Worm (Caenorhabditis elegans) whole organism, L2 larva: ENCODE results near the gene sec-16A.1.

Experiments
- C34F6.9 ChIP-seq: fragments of 150-350 bp; optimal IDR thresholded peaks from 2 replicates; lab custom pipeline; 2014; ENCODE audit warnings: missing biosample characterization, missing genetic modification characterization
- F13H6.1 ChIP-seq: sonication (generic microtip); optimal IDR thresholded peaks from 2 replicates; lab custom pipeline; 2016; ENCODE audit warnings: missing genetic modification characterization, missing compliant biosample characterization
- R02D3.7 ChIP-seq: fragments of 150-350 bp; optimal IDR thresholded peaks from 2 replicates; lab custom pipeline; 2014; ENCODE audit warnings: missing biosample characterization, missing genetic modification characterization
- Y55F3AM.14 ChIP-seq: fragments of 200-800 bp; sonication (Bioruptor generic); optimal IDR thresholded peaks from 2 replicates; lab custom pipeline; 2018; ENCODE audit warnings: mild to moderate bottlenecking, missing genetic modification characterization, missing compliant biosample characterization
- alr-1 ChIP-seq: fragments of 150-350 bp; optimal IDR thresholded peaks from 2 replicates; lab custom pipeline; 2014; ENCODE audit warnings: missing biosample characterization, missing genetic modification characterization
- aly-2 ChIP-seq: fragments of 150-350 bp; optimal IDR thresholded peaks from 2 replicates; lab custom pipeline; 2014; ENCODE audit warnings: missing biosample characterization, missing genetic modification characterization
- ama-1 ChIP-seq: fragments of 150-350 bp; optimal IDR thresholded peaks from 2 replicates; lab custom pipeline; 2018; ENCODE audit warnings: inconsistent platforms
- blmp-1 ChIP-seq: sonication (generic microtip); optimal IDR thresholded peaks from 2 replicates; lab custom pipeline; 2017; ENCODE audit warnings: missing genetic modification characterization, mild to moderate bottlenecking, missing compliant biosample characterization, antibody characterized with exemption, moderate library complexity; ENCODE audit not compliant: insufficient read depth
- ceh-16 ChIP-seq: fragments of 150-350 bp; optimal IDR thresholded peaks from 2 replicates; lab custom pipeline; 2014; ENCODE audit warnings: missing biosample characterization, missing genetic modification characterization
- ceh-82 ChIP-seq: fragments of 150-350 bp; optimal IDR thresholded peaks from 2 replicates; lab custom pipeline; 2014; ENCODE audit warnings: missing biosample characterization, missing genetic modification characterization
- crh-2 ChIP-seq: sonication (generic microtip); optimal IDR thresholded peaks from 2 replicates; lab custom pipeline; 2017; ENCODE audit warnings: missing biosample characterization, missing genetic modification characterization
- dmd-4 ChIP-seq: sonication (generic microtip); optimal IDR thresholded peaks from 2 replicates; lab custom pipeline; 2017; ENCODE audit warnings: missing biosample characterization, missing genetic modification characterization
- elt-1 ChIP-seq: fragments of 150-350 bp; optimal IDR thresholded peaks from 2 replicates; lab custom pipeline; 2014; ENCODE audit warnings: missing biosample characterization, missing genetic modification characterization
- elt-3 ChIP-seq: sonication (generic microtip); optimal IDR thresholded peaks from 2 replicates; lab custom pipeline; 2017; ENCODE audit warnings: missing biosample characterization, missing genetic modification characterization
- fos-1 ChIP-seq: fragments of 150-350 bp; optimal IDR thresholded peaks from 2 replicates; lab custom pipeline; 2014; ENCODE audit warnings: missing biosample characterization, missing genetic modification characterization
- gmeb-1 ChIP-seq: fragments of 150-350 bp; optimal IDR thresholded peaks from 2 replicates; lab custom pipeline; 2014; ENCODE audit warnings: missing biosample characterization, missing genetic modification characterization
- lin-11 ChIP-seq: fragments of 150-350 bp; sonication (generic microtip); optimal IDR thresholded peaks from 2 replicates; lab custom pipeline; 2014; ENCODE audit warnings: missing biosample characterization, missing genetic modification characterization, inconsistent platforms, mixed read lengths
- lin-13 ChIP-seq: fragments of 150-350 bp; optimal IDR thresholded peaks from 2 replicates; lab custom pipeline; 2014; ENCODE audit warnings: missing biosample characterization, missing genetic modification reagents, missing genetic modification characterization
- lin-39 ChIP-seq: fragments of 150-350 bp; optimal IDR thresholded peaks from 2 replicates; lab custom pipeline; 2014; ENCODE audit warnings: missing biosample characterization, missing genetic modification reagents, missing genetic modification characterization
- lsy-2 ChIP-seq, 2 experiments: fragments of 150-350 bp in 1 of 2; sonication (generic microtip) in 1 of 2; optimal IDR thresholded peaks; 2 replicates each; lab custom pipeline; 2014 to 2017; ENCODE audit warnings: missing biosample characterization in 2 of 2, missing genetic modification characterization in 2 of 2
- mab-5 ChIP-seq: fragments of 150-350 bp; optimal IDR thresholded peaks from 2 replicates; lab custom pipeline; 2014; ENCODE audit warnings: missing biosample characterization, missing genetic modification characterization
- mbf-1 ChIP-seq: sonication (generic microtip); optimal IDR thresholded peaks from 2 replicates; lab custom pipeline; 2017; ENCODE audit warnings: missing biosample characterization, missing genetic modification characterization
- nhr-10 ChIP-seq: sonication (generic microtip); optimal IDR thresholded peaks from 2 replicates; lab custom pipeline; 2017; ENCODE audit warnings: missing biosample characterization, missing genetic modification characterization
- nhr-12 ChIP-seq: fragments of 150-350 bp; optimal IDR thresholded peaks from 2 replicates; lab custom pipeline; 2014; ENCODE audit warnings: missing biosample characterization, missing genetic modification characterization
- nhr-129 ChIP-seq: fragments of 150-350 bp; optimal IDR thresholded peaks from 2 replicates; lab custom pipeline; 2014; ENCODE audit warnings: missing biosample characterization, missing genetic modification characterization
- nhr-21 ChIP-seq: fragments of 150-350 bp; optimal IDR thresholded peaks from 2 replicates; lab custom pipeline; 2014; ENCODE audit warnings: missing biosample characterization, missing genetic modification characterization
- nhr-237 ChIP-seq: fragments of 150-350 bp; optimal IDR thresholded peaks from 2 replicates; lab custom pipeline; 2014; ENCODE audit warnings: missing biosample characterization, missing genetic modification characterization
- nhr-25 ChIP-seq: fragments of 150-350 bp; sonication (generic microtip); optimal IDR thresholded peaks from 3 replicates; lab custom pipeline; 2014; ENCODE audit warnings: missing biosample characterization, missing genetic modification characterization
- nhr-6 ChIP-seq: fragments of 150-350 bp; optimal IDR thresholded peaks from 2 replicates; lab custom pipeline; 2014; ENCODE audit warnings: missing biosample characterization, missing genetic modification characterization
- nhr-77 ChIP-seq: fragments of 150-350 bp; optimal IDR thresholded peaks from 2 replicates; lab custom pipeline; 2014; ENCODE audit warnings: missing biosample characterization, missing genetic modification characterization
- peb-1 ChIP-seq: fragments of 150-350 bp; optimal IDR thresholded peaks from 2 replicates; lab custom pipeline; 2014; ENCODE audit warnings: missing biosample characterization, missing genetic modification characterization
- sem-4 ChIP-seq: fragments of 150-350 bp; optimal IDR thresholded peaks from 2 replicates; lab custom pipeline; 2014; ENCODE audit warnings: missing biosample characterization, missing genetic modification reagents, missing genetic modification characterization
- skn-1 ChIP-seq: sonication (generic microtip); optimal IDR thresholded peaks from 2 replicates; lab custom pipeline; 2017; ENCODE audit warnings: missing biosample characterization, missing genetic modification characterization
- sma-3 ChIP-seq: sonication (generic microtip); optimal IDR thresholded peaks from 2 replicates; lab custom pipeline; 2016; ENCODE audit warnings: missing genetic modification reagents, missing genetic modification characterization, missing compliant biosample characterization
- snpc-4 ChIP-seq: fragments of 150-350 bp; optimal IDR thresholded peaks from 2 replicates; lab custom pipeline; 2014; ENCODE audit warnings: missing biosample characterization, missing genetic modification characterization
- unc-39 ChIP-seq: fragments of 150-350 bp; optimal IDR thresholded peaks from 2 replicates; lab custom pipeline; 2014; ENCODE audit warnings: missing biosample characterization, missing genetic modification characterization
- unc-55 ChIP-seq: fragments of 150-350 bp; sonication (generic microtip); optimal IDR thresholded peaks from 3 replicates; lab custom pipeline; 2014; ENCODE audit warnings: missing biosample characterization, missing genetic modification reagents, missing genetic modification characterization
- ztf-1 ChIP-seq: fragments of 200-800 bp; sonication (Bioruptor generic); conservative IDR thresholded peaks from 2 replicates; pipeline ENCODE4 v1.3.6; 2022; ENCODE audit warnings: missing genetic modification characterization, missing compliant biosample characterization
- ztf-11 ChIP-seq: sonication (generic microtip); optimal IDR thresholded peaks from 2 replicates; lab custom pipeline; 2017; ENCODE audit warnings: missing biosample characterization, missing genetic modification characterization
- ztf-4 ChIP-seq: fragments of 150-350 bp; optimal IDR thresholded peaks from 2 replicates; lab custom pipeline; 2014; ENCODE audit warnings: missing biosample characterization, missing genetic modification characterization

Gene sec-16A.1

DNA sequence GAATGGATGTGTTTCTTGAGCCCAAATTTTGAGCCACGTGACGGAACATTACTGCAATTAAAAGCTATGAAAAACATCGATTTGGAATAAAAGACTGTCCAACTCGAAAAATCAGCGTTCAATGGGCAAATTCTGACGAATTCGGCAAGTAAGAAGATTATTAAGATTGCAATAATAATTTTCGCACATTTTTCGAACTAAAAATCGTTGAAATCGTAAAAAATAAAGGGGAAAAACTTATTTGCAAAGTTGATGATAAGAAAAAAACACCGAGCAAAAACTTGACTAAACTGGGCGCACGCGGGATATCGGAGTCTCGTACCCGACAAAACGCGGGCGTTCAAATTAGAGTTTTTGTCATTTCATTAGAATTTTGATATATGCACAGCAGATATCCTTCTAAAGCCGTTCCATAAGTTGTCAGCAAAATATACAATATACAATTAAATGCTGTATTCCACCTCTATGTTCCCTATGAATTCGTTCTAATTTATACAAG lies 36.3 kb upstream of the sec-16A.1 start, which contains the start of the genes mccc-2 and mrpl-44:
Gene mccc-2, minus strand, starts transcription at position 51 of the 499 bp plus-strand sequence.
Gene mrpl-44, minus strand, starts transcription at position 51 of the 499 bp plus-strand sequence.
- no peak for TF ChIP-seq ztf-4 (tag; lab: Kevin White, UChicago)
- peak; percentile 51 for TF ChIP-seq unc-55 (GFP tag; lab: Kevin White, UChicago)
- no peak for TF ChIP-seq ztf-1 (GFP tag; lab: Robert Waterston, UW)
- TF ChIP-seq nhr-6 (tag; lab: Kevin White, UChicago): no peak
- no peak for TF ChIP-seq lin-39
- TF ChIP-seq aly-2: no peak
- TF ChIP-seq R02D3.7: no peak
- TF ChIP-seq nhr-25 (tag; lab: Kevin White, UChicago): no peak
- TF ChIP-seq elt-1 (tag; lab: Kevin White, UChicago): no peak
- TF ChIP-seq sem-4 (tag; lab: Kevin White, UChicago): no peak
- no peak for TF ChIP-seq ama-1 (lab: Kevin White, UChicago)
- no peak for TF ChIP-seq nhr-10 (tag; lab: Kevin White, UChicago)
- peak; percentile 36 for TF ChIP-seq C34F6.9
- no peak for TF ChIP-seq lin-13 (GFP tag; lab: Kevin White, UChicago)
- no peak for TF ChIP-seq alr-1
- no peak for TF ChIP-seq elt-3 (tag; lab: Kevin White, UChicago)
- no peak for TF ChIP-seq Y55F3AM.14 (GFP tag; lab: Kevin White, UChicago)
- TF ChIP-seq snpc-4 (tag; lab: Kevin White, UChicago): no peak
- TF ChIP-seq ceh-16 (tag; lab: Kevin White, UChicago): no peak
- peak; percentile 90 for TF ChIP-seq gmeb-1 (tag; lab: Kevin White, UChicago)
- TF ChIP-seq nhr-129 (tag; lab: Kevin White, UChicago): no peak
- TF ChIP-seq crh-2 (tag; lab: Kevin White, UChicago): no peak
- no peak for TF ChIP-seq nhr-12 (tag; lab: Kevin White, UChicago)
- TF ChIP-seq nhr-21 (tag; lab: Kevin White, UChicago): no peak
- TF ChIP-seq fos-1 (tag; lab: Kevin White, UChicago): peak; percentile 7
- no peak for TF ChIP-seq mab-5 (tag; lab: Kevin White, UChicago)
- no peak for TF ChIP-seq peb-1 (tag; lab: Kevin White, UChicago)
- no peak for TF ChIP-seq sma-3
- no peak for TF ChIP-seq mbf-1 (tag; lab: Kevin White, UChicago)
- no peak for TF ChIP-seq dmd-4 (tag; lab: Kevin White, UChicago)
- no peak for TF ChIP-seq unc-39 (tag; lab: Kevin White, UChicago)
- no peak for TF ChIP-seq ceh-82 (tag; lab: Kevin White, UChicago)
- TF ChIP-seq lsy-2 (tag; optimal IDR thresholded peaks at IDR 0.05; lab: Kevin White, UChicago): peak in 1 of 2 experiments; percentile 40
- TF ChIP-seq ztf-11 (tag; lab: Kevin White, UChicago): no peak
- TF ChIP-seq lin-11: no peak
- TF ChIP-seq blmp-1: no peak
- no peak for TF ChIP-seq F13H6.1 (tag; lab: Kevin White, UChicago)
- TF ChIP-seq nhr-237: no peak
- TF ChIP-seq skn-1 (tag; lab: Kevin White, UChicago): no peak
- TF ChIP-seq, all 48 proteins: peak for 5

- no peak for TF ChIP-seq R02D3.7
- TF ChIP-seq skn-1 (tag; lab: Kevin White, UChicago): no peak
- no peak for TF ChIP-seq lin-39
- no peak for TF ChIP-seq nhr-77 (tag; lab: Kevin White, UChicago)
- TF ChIP-seq ztf-11 (tag; lab: Kevin White, UChicago): no peak
- no peak for TF ChIP-seq blmp-1
- no peak for TF ChIP-seq F13H6.1 (tag; lab: Kevin White, UChicago)
These were observed 34.0 kb upstream of the sec-16A.1 start, which contains the start of gene glp-1 for ce11 chrIII:9091392-9092291. Gene glp-1 (plus strand): TSS chrIII:9092241.
